Fruit fly (Drosophila melanogaster): Measurements from ENCODE around the gene CG42724.

dm6 chr3R:6348943-6349342, 19.1 kb downstream of the CG42724 start, which contains the start of gene Hr83:
- TF ChIP-seq Smox (GFP tag; optimal IDR thresholded peaks at IDR 0.05) (no peak), CG6163 (GFP tag; IDR thresholded peaks at IDR 0.05) (no peak), Lpt (GFP tag; optimal IDR thresholded peaks at IDR 0.05) (no peak), CG34406 (GFP tag; optimal IDR thresholded peaks at IDR 0.05) (no peak), ss (GFP tag; optimal IDR thresholded peaks at IDR 0.05) (no peak), CG6854 (GFP tag; optimal IDR thresholded peaks at IDR 0.05) (no peak), dac (GFP tag; optimal IDR thresholded peaks at IDR 0.05) (no peak), CG16779 (tag; optimal IDR thresholded peaks at IDR 0.05) (no peak), eg (GFP tag; IDR thresholded peaks at IDR 0.05) (no peak), CG10669 (GFP tag; optimal IDR thresholded peaks at IDR 0.05) (no peak), Hr39 (GFP tag; optimal IDR thresholded peaks at IDR 0.05) (no peak), Eip93F (GFP tag; optimal IDR thresholded peaks at IDR 0.05) (no peak)
